Worm (Caenorhabditis elegans) whole organism, young adult: ENCODE measurements around the gene C16C10.8.

ENCODE experiments used
- B0261.1 ChIP-seq: sonication (generic microtip); optimal IDR thresholded peaks from 2 replicates; lab custom pipeline; 2016; ENCODE audit warnings: mild to moderate bottlenecking, missing genetic modification characterization, moderate library complexity, missing compliant biosample characterization
- efl-1 ChIP-seq: fragments of 150-350 bp; optimal IDR thresholded peaks from 2 replicates; lab custom pipeline; 2014; ENCODE audit warnings: missing biosample characterization, missing genetic modification reagents, missing genetic modification characterization
- ets-4 ChIP-seq: fragments of 200-800 bp; sonication (Bioruptor generic); optimal IDR thresholded peaks from 2 replicates; lab custom pipeline; 2018; ENCODE audit warnings: mild to moderate bottlenecking, missing genetic modification characterization, missing compliant biosample characterization
- lsl-1 ChIP-seq: fragments of 200-800 bp; sonication (Bioruptor generic); optimal IDR thresholded peaks from 2 replicates; lab custom pipeline; 2018; ENCODE audit warnings: mild to moderate bottlenecking, missing genetic modification characterization, moderate library complexity, missing compliant biosample characterization
- snpc-1.1 ChIP-seq: sonication (generic microtip); optimal IDR thresholded peaks from 2 replicates; lab custom pipeline; 2017; ENCODE audit warnings: missing genetic modification characterization, mild to moderate bottlenecking, missing compliant biosample characterization, antibody characterized with exemption, moderate library complexity, missing genotype, missing genetic modification reagents; ENCODE audit not compliant: insufficient read depth
- somi-1 ChIP-seq: fragments of 200-800 bp; sonication (Bioruptor generic); optimal IDR thresholded peaks from 2 replicates; lab custom pipeline; 2018; ENCODE audit warnings: mild to moderate bottlenecking, missing genetic modification characterization, missing compliant biosample characterization
- unc-62 ChIP-seq: fragments of 150-350 bp; optimal IDR thresholded peaks from 2 replicates; lab custom pipeline; 2014; ENCODE audit warnings: missing biosample characterization, missing genetic modification reagents, missing genetic modification characterization
- ztf-25 ChIP-seq: fragments of 200-800 bp; sonication (Bioruptor generic); IDR thresholded peaks from 2 replicates; pipeline ENCODE4 v1.3.6; 2022; ENCODE audit warnings: missing genetic modification reagents, missing genetic modification characterization, missing compliant biosample characterization

DNA sequence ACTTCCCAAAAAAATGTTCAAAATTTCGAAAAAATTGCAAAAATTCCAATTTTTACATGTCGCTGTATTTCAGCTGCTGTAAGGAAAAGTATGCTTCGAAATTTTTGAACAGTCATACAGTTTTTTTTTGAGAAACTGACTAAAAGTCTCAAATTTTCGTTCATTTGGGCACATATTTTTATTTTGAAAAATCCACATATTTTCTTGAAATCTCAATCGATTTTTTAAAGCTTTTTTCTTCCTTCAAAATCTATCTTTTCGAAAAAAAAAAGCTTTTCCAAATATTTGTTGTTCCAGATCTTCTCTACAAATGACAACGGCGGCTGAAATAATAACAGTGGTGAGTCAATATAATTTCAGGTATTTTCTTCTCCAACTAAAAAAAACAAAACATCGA, 33.0 kb upstream of the C16C10.8 start, which contains the start of gene asd-1:
- TF ChIP-seq efl-1 (GFP tag; lab: Kevin White, UChicago) (no peak), snpc-1.1 (tag; lab: Kevin White, UChicago) (no peak), unc-62 (GFP tag; lab: Kevin White, UChicago) (no peak), somi-1 (GFP tag; lab: Kevin White, UChicago) (no peak), B0261.1 (tag; lab: Kevin White, UChicago) (no peak), ets-4 (no peak), ztf-25 (GFP tag; lab: Robert Waterston, UW) (no peak), lsl-1 (no peak)
